Fruit fly (Drosophila melanogaster) whole organism, embryonic: ENCODE data around the gene CG15891.
A peak's percentile ranks its signal among the peaks of the same experiment; 100 is the strongest.

Source experiments
- Adf1 ChIP-seq: fragments of 200-800 bp; sonication (Bioruptor generic); IDR thresholded peaks from 2 replicates; pipeline ENCODE4 v1.3.6; 2022; ENCODE audit warnings: missing biosample characterization, missing genetic modification characterization
- BtbVII ChIP-seq: fragments of 200-800 bp; sonication (Bioruptor generic); optimal IDR thresholded peaks from 3 replicates; lab custom pipeline; 2017; ENCODE audit warnings: missing biosample characterization, mild to moderate bottlenecking, missing genetic modification characterization
- CG10147 ChIP-seq: fragments of 200-800 bp; sonication (Bioruptor generic); optimal IDR thresholded peaks from 2 replicates; lab custom pipeline; 2019; ENCODE audit warnings: missing biosample characterization, mild to moderate bottlenecking, missing genetic modification characterization, moderate library complexity
- CG1233 ChIP-seq: fragments of 200-800 bp; sonication (Bioruptor generic); optimal IDR thresholded peaks from 4 replicates; lab custom pipeline; 2018; ENCODE audit warnings: missing biosample characterization, mild to moderate bottlenecking, missing genetic modification characterization
- CG1603 ChIP-seq: fragments of 200-800 bp; sonication (Bioruptor generic); optimal IDR thresholded peaks from 2 replicates; lab custom pipeline; 2019; ENCODE audit warnings: missing biosample characterization, mild to moderate bottlenecking, missing genetic modification characterization, moderate library complexity
- CG18619 ChIP-seq: fragments of 200-800 bp; sonication (Bioruptor generic); optimal IDR thresholded peaks from 3 replicates; lab custom pipeline; 2017; ENCODE audit warnings: missing biosample characterization, mild to moderate bottlenecking, missing genetic modification characterization
- CG31365 ChIP-seq: fragments of 200-800 bp; sonication (Bioruptor generic); optimal IDR thresholded peaks from 2 replicates; lab custom pipeline; 2018; ENCODE audit warnings: missing biosample characterization, mild to moderate bottlenecking, missing genetic modification characterization
- CG4730 ChIP-seq: fragments of 200-800 bp; sonication (Bioruptor generic); IDR thresholded peaks from 2 replicates; pipeline ENCODE4 v1.3.6; 2022; ENCODE audit warnings: missing biosample characterization, missing genetic modification characterization
- CG5180 ChIP-seq: fragments of 200-800 bp; sonication (Bioruptor generic); optimal IDR thresholded peaks from 3 replicates; lab custom pipeline; 2017; ENCODE audit warnings: missing biosample characterization, missing genetic modification characterization, mild to moderate bottlenecking, moderate library complexity, missing genetic modification reagents
- CG6765 ChIP-seq: fragments of 200-800 bp; sonication (Bioruptor generic); optimal IDR thresholded peaks from 3 replicates; lab custom pipeline; 2017; ENCODE audit warnings: missing biosample characterization, mild to moderate bottlenecking, missing genetic modification characterization
- CG7372 ChIP-seq: fragments of 200-800 bp; sonication (Bioruptor generic); IDR thresholded peaks from 2 replicates; pipeline ENCODE4 v1.3.6; 2022; ENCODE audit warnings: missing biosample characterization, missing genetic modification characterization
- CG7987 ChIP-seq: fragments of 200-800 bp; sonication (Bioruptor generic); optimal IDR thresholded peaks from 2 replicates; lab custom pipeline; 2018; ENCODE audit warnings: missing biosample characterization, mild to moderate bottlenecking, missing genetic modification characterization, moderate library complexity
- CG8388 ChIP-seq: fragments of 200-800 bp; sonication (Bioruptor generic); optimal IDR thresholded peaks from 2 replicates; lab custom pipeline; 2019; ENCODE audit warnings: missing biosample characterization, mild to moderate bottlenecking, missing genetic modification characterization, moderate library complexity
- CG9215 ChIP-seq: fragments of 200-800 bp; sonication (Bioruptor generic); IDR thresholded peaks from 2 replicates; pipeline ENCODE4 v1.3.6; 2022; ENCODE audit warnings: missing biosample characterization, missing genetic modification characterization
- Dll ChIP-seq: fragments of 200-800 bp; sonication (Bioruptor generic); IDR thresholded peaks from 4 replicates; pipeline ENCODE4 v1.3.6; 2022; ENCODE audit warnings: missing biosample characterization, missing genetic modification characterization; ENCODE audit not compliant: partially characterized antibody
- Gug ChIP-seq: fragments of 200-800 bp; sonication (Bioruptor generic); IDR thresholded peaks from 4 replicates; pipeline ENCODE4 v1.3.6; 2022; ENCODE audit warnings: missing biosample characterization, missing genetic modification characterization
- H2.0 ChIP-seq: fragments of 200-800 bp; sonication (Bioruptor generic); IDR thresholded peaks from 2 replicates; pipeline ENCODE4 v1.3.6; 2022; ENCODE audit warnings: missing biosample characterization, missing genetic modification characterization
- HLH4C ChIP-seq: fragments of 200-800 bp; sonication (Bioruptor generic); IDR thresholded peaks from 3 replicates; pipeline ENCODE4 v1.3.6; 2022; ENCODE audit warnings: missing biosample characterization, missing genetic modification characterization; ENCODE audit not compliant: partially characterized antibody
- Lpt ChIP-seq: fragments of >200 bp; optimal IDR thresholded peaks from 2 replicates; lab custom pipeline; 2018; ENCODE audit warnings: missing biosample characterization, missing genetic modification characterization
- Neu2 ChIP-seq: fragments of 200-800 bp; sonication (Bioruptor generic); optimal IDR thresholded peaks from 3 replicates; lab custom pipeline; 2016; ENCODE audit warnings: missing biosample characterization, missing genetic modification characterization, borderline replicate concordance
- Nf-YA ChIP-seq: fragments of 200-800 bp; sonication (Bioruptor generic); IDR thresholded peaks from 2 replicates; pipeline ENCODE4 v1.3.6; 2022; ENCODE audit warnings: missing biosample characterization, missing genetic modification characterization
- Nf-YB ChIP-seq: fragments of 200-800 bp; sonication (Bioruptor generic); optimal IDR thresholded peaks from 3 replicates; lab custom pipeline; 2019; ENCODE audit warnings: missing biosample characterization, mild to moderate bottlenecking, missing genetic modification characterization, moderate library complexity
- Six4 ChIP-seq: fragments of 200-800 bp; sonication (Bioruptor generic); optimal IDR thresholded peaks from 2 replicates; lab custom pipeline; 2016; ENCODE audit warnings: missing biosample characterization, missing genetic modification characterization
- Xbp1 ChIP-seq: fragments of 200-800 bp; sonication (Bioruptor generic); optimal IDR thresholded peaks from 3 replicates; lab custom pipeline; 2016; ENCODE audit warnings: missing biosample characterization, mild to moderate bottlenecking, missing genetic modification characterization
- ac ChIP-seq: fragments of 200-800 bp; sonication (Bioruptor generic); optimal IDR thresholded peaks from 3 replicates; lab custom pipeline; 2017; ENCODE audit warnings: missing biosample characterization, mild to moderate bottlenecking, missing genetic modification characterization
- cad ChIP-seq: fragments of >200 bp; optimal IDR thresholded peaks from 2 replicates; lab custom pipeline; 2017; ENCODE audit warnings: missing biosample characterization, missing genetic modification characterization
- cato ChIP-seq: fragments of 200-800 bp; sonication (Bioruptor generic); optimal IDR thresholded peaks from 2 replicates; lab custom pipeline; 2016; ENCODE audit warnings: missing biosample characterization, missing genetic modification characterization, borderline replicate concordance
- chinmo ChIP-seq: fragments of 200-800 bp; sonication (Bioruptor generic); IDR thresholded peaks from 4 replicates; pipeline ENCODE4 v1.3.6; 2022; ENCODE audit warnings: missing biosample characterization, missing genetic modification characterization; ENCODE audit not compliant: partially characterized antibody
- dpn ChIP-seq, 2 experiments: fragments of 200-800 bp; sonication (Bioruptor generic); optimal IDR thresholded peaks; 3 replicates each; lab custom pipeline; 2016; ENCODE audit warnings: missing biosample characterization in 2 of 2, missing genetic modification characterization in 2 of 2
- exex ChIP-seq: fragments of 200-800 bp; sonication (Bioruptor generic); optimal IDR thresholded peaks from 4 replicates; lab custom pipeline; 2018; ENCODE audit warnings: missing biosample characterization, mild to moderate bottlenecking, missing genetic modification characterization, moderate library complexity
- gsb-n ChIP-seq: fragments of 200-800 bp; sonication (Bioruptor generic); optimal IDR thresholded peaks from 3 replicates; lab custom pipeline; 2018; ENCODE audit warnings: missing biosample characterization, mild to moderate bottlenecking, missing genetic modification characterization
- ham ChIP-seq: fragments of 200-800 bp; sonication (Bioruptor generic); IDR thresholded peaks from 2 replicates; pipeline ENCODE4 v1.3.6; 2022; ENCODE audit warnings: missing biosample characterization, missing genetic modification characterization
- hb ChIP-seq: fragments of 200-800 bp; sonication (Bioruptor generic); IDR thresholded peaks from 3 replicates; pipeline ENCODE4 v1.3.6; 2022; ENCODE audit warnings: missing biosample characterization, missing genetic modification characterization; ENCODE audit not compliant: partially characterized antibody
- insv ChIP-seq, 2 experiments: fragments of 200-800 bp; sonication (Bioruptor generic); optimal IDR thresholded peaks; 3 replicates each; lab custom pipeline; 2016 to 2018; ENCODE audit warnings: missing biosample characterization in 2 of 2, missing genetic modification characterization in 2 of 2
- knrl ChIP-seq: fragments of 200-800 bp; sonication (Bioruptor generic); IDR thresholded peaks from 3 replicates; pipeline ENCODE4 v1.3.6; 2022; ENCODE audit warnings: missing biosample characterization, missing genetic modification characterization; ENCODE audit not compliant: partially characterized antibody
- lab ChIP-seq: fragments of 200-800 bp; sonication (Bioruptor generic); optimal IDR thresholded peaks from 3 replicates; lab custom pipeline; 2017; ENCODE audit warnings: missing biosample characterization, missing genetic modification characterization, mild to moderate bottlenecking, moderate library complexity, missing genetic modification reagents
- mam ChIP-seq: fragments of 200-800 bp; sonication (Bioruptor generic); optimal IDR thresholded peaks from 3 replicates; lab custom pipeline; 2016; ENCODE audit warnings: missing biosample characterization, missing genetic modification characterization
- nmo ChIP-seq: fragments of 200-800 bp; sonication (Bioruptor generic); optimal IDR thresholded peaks from 2 replicates; lab custom pipeline; 2018; ENCODE audit warnings: missing biosample characterization, mild to moderate bottlenecking, missing genetic modification characterization, moderate library complexity
- onecut ChIP-seq: fragments of 200-800 bp; sonication (Bioruptor generic); IDR thresholded peaks from 2 replicates; pipeline ENCODE4 v1.3.6; 2022; ENCODE audit warnings: missing biosample characterization, missing genetic modification characterization
- org-1 ChIP-seq: fragments of 200-800 bp; sonication (Bioruptor generic); optimal IDR thresholded peaks from 2 replicates; lab custom pipeline; 2017; ENCODE audit warnings: missing biosample characterization, missing genetic modification characterization
- rib ChIP-seq: fragments of 200-800 bp; sonication (Bioruptor generic); IDR thresholded peaks from 2 replicates; pipeline ENCODE4 v1.3.6; 2022; ENCODE audit warnings: missing biosample characterization, missing genetic modification characterization
- sim ChIP-seq: fragments of 200-800 bp; sonication (Bioruptor generic); IDR thresholded peaks from 2 replicates; pipeline ENCODE4 v1.3.6; 2022; ENCODE audit warnings: missing biosample characterization, missing genetic modification characterization
- sima ChIP-seq: fragments of 200-800 bp; sonication (Bioruptor generic); optimal IDR thresholded peaks from 2 replicates; lab custom pipeline; 2016; ENCODE audit warnings: missing biosample characterization, missing genetic modification characterization
- sqz ChIP-seq: fragments of 200-800 bp; sonication (Bioruptor generic); optimal IDR thresholded peaks from 3 replicates; lab custom pipeline; 2018; ENCODE audit warnings: missing biosample characterization, mild to moderate bottlenecking, missing genetic modification characterization
- stwl ChIP-seq: fragments of 200-800 bp; sonication (Bioruptor generic); optimal IDR thresholded peaks from 3 replicates; lab custom pipeline; 2018; ENCODE audit warnings: missing biosample characterization, mild to moderate bottlenecking, missing genetic modification characterization, moderate library complexity
- tin ChIP-seq: fragments of 200-800 bp; sonication (Bioruptor generic); optimal IDR thresholded peaks from 3 replicates; lab custom pipeline; 2016; ENCODE audit warnings: missing biosample characterization, missing genetic modification characterization
- trem ChIP-seq: fragments of 200-800 bp; optimal IDR thresholded peaks from 3 replicates; lab custom pipeline; 2019; ENCODE audit warnings: missing biosample characterization, mild to moderate bottlenecking, missing genetic modification characterization, moderate library complexity
- tx ChIP-seq: fragments of 200-800 bp; sonication (Bioruptor generic); optimal IDR thresholded peaks from 2 replicates; lab custom pipeline; 2016; ENCODE audit warnings: missing biosample characterization, missing genetic modification characterization
- zfh1 ChIP-seq: fragments of 200-800 bp; sonication (Bioruptor generic); IDR thresholded peaks from 3 replicates; pipeline ENCODE4 v1.3.6; 2022; ENCODE audit warnings: missing biosample characterization, missing genetic modification characterization

Gene CG15891

dm6 chrX:6316858-6317474, 21.8 kb upstream of the CG15891 start (continued):
- TF ChIP-seq CG18619 (GFP tag; lab: Kevin White, UChicago) (peak; percentile 66), Gug (GFP tag; lab: Robert Waterston, UW) (peak; percentile 49; the same call in 2 of the 4 replicates), cato (GFP tag; lab: Kevin White, UChicago) (no peak), Xbp1 (GFP tag; lab: Kevin White, UChicago) (peak; percentile 38), nmo (GFP tag; lab: Kevin White, UChicago) (peak; percentile 43), CG5180 (peak; percentile 23), cad (GFP tag; lab: Kevin White, UChicago) (no peak), CG1603 (tag; lab: Kevin White, UChicago) (peak; percentile 69), H2.0 (peak; percentile 33; the same call in 1 of the 2 replicates), Lpt (GFP tag; lab: Kevin White, UChicago) (no peak), chinmo (no peak), Dll (GFP tag; lab: Robert Waterston, UW) (no peak), insv (GFP tag; optimal IDR thresholded peaks at IDR 0.05; lab: Kevin White, UChicago) (no peak), lab (GFP tag; lab: Kevin White, UChicago) (peak; percentile 86), HLH4C (GFP tag; lab: Robert Waterston, UW) (no peak), sqz (GFP tag; lab: Kevin White, UChicago) (no peak), ac (GFP tag; lab: Kevin White, UChicago) (no peak), CG7372 (GFP tag; lab: Robert Waterston, UW) (peak; percentile 60), CG31365 (tag; lab: Kevin White, UChicago) (no peak), CG4730 (GFP tag; lab: Robert Waterston, UW) (0 out of 2 replicates have a peak, but pooled peaks have one; percentile 27), tx (no peak), rib (GFP tag; lab: Robert Waterston, UW) (no peak), exex (tag; lab: Kevin White, UChicago) (peak; percentile 18), CG8388 (peak; percentile 32), knrl (GFP tag; lab: Robert Waterston, UW) (no peak), Neu2 (GFP tag; lab: Kevin White, UChicago) (no peak), CG6765 (GFP tag; lab: Kevin White, UChicago) (peak; percentile 66), org-1 (GFP tag; lab: Kevin White, UChicago) (peak; percentile 73), sim (peak; percentile 28; the same call in 1 of the 2 replicates), dpn (GFP tag; optimal IDR thresholded peaks at IDR 0.05; lab: Kevin White, UChicago) (peak; percentile 26 to 60), mam (GFP tag; lab: Kevin White, UChicago) (peak; percentile 31), hb (no peak), trem (tag; lab: Kevin White, UChicago) (no peak), CG9215 (GFP tag; lab: Robert Waterston, UW) (peak; percentile 51; the same call in 1 of the 2 replicates), Adf1 (GFP tag; lab: Robert Waterston, UW) (peak; percentile 18; the same call in 1 of the 2 replicates), Six4 (GFP tag; lab: Kevin White, UChicago) (peak; percentile 28), tin (GFP tag; lab: Kevin White, UChicago) (peak; percentile 42), CG1233 (GFP tag; lab: Kevin White, UChicago) (peak; percentile 61), Nf-YB (no peak), Nf-YA (GFP tag; lab: Robert Waterston, UW) (no peak), onecut (GFP tag; lab: Robert Waterston, UW) (peak; percentile 55), gsb-n (tag; lab: Kevin White, UChicago) (no peak), stwl (tag; lab: Kevin White, UChicago) (no peak), ham (no peak; the same call in 1 of the 2 replicates), CG7987 (GFP tag; lab: Kevin White, UChicago) (no peak), zfh1 (GFP tag; lab: Robert Waterston, UW) (peak; percentile 64; the same call in 2 of the 3 replicates), sima (GFP tag; lab: Kevin White, UChicago) (no peak), CG10147 (GFP tag; lab: Kevin White, UChicago) (peak; percentile 64), BtbVII (GFP tag; lab: Kevin White, UChicago) (peak; percentile 51)
